Worm (Caenorhabditis elegans): ENCODE measurements around the gene dsc-4.
A peak's percentile ranks its signal among the peaks of the same experiment; 100 is the strongest.

dsc-4 gene

DNA sequence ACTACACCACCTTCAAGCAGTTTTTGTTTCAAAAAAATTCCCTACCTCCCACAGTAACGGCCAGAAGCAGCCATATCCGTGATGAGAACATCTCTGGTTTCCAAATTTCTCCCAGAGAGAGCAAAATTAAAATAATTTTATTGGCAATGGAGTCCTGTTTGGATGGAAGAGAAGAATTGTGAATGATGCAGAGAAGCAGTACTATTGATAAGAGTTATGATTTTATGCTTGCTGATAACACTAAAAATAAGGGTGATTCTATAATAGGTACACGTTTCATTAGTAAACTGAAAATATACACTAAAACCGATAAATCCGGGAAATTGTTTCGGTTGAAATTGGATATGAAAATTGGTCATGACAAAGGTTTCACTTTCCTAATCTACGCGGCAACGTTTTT, at the start of gene dsc-4:
TSS of gene dsc-4 (minus strand) at position 165 of the 400 bp plus-strand sequence.
- TF ChIP-seq elt-2 (tag; optimal IDR thresholded peaks at IDR 0.05) (peak; percentile 52), fax-1 (tag; optimal IDR thresholded peaks at IDR 0.05) (no peak)

DNA sequence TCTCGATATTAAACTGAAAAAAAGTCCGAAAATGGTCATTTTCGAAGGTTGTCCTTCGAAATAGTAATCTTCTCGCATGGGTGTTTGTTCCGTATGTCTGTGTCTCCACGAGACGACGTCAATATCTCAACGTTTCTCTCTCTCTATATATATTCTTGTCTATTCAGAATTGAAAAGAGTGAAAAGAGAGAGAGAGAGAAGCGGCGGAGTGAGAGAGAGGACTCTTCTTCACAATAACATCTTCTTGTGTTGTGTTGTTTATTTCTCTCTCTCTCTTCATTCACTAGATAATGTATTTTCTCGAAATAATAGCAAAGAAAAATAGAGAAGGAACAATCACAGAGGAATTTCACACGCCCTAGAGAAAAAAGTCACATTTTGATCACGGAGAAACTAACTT, 46.1 kb upstream of the dsc-4 start:
- TF ChIP-seq ceh-6 (GFP tag; optimal IDR thresholded peaks at IDR 0.05) (no peak), ceh-18 (tag; optimal IDR thresholded peaks at IDR 0.05) (peak; percentile 6), syd-9 (tag; optimal IDR thresholded peaks at IDR 0.05) (no peak), unc-42 (tag; optimal IDR thresholded peaks at IDR 0.05) (peak; percentile 53), unc-55 (GFP tag; optimal IDR thresholded peaks at IDR 0.05) (peak; percentile 73), nfya-1 (tag; optimal IDR thresholded peaks at IDR 0.05) (peak; percentile 27), pat-9 (tag; optimal IDR thresholded peaks at IDR 0.05) (no peak), sdc-2 (tag; optimal IDR thresholded peaks at IDR 0.05) (no peak), ceh-31 (tag; optimal IDR thresholded peaks at IDR 0.05) (peak; percentile 60), tbx-2 (tag; optimal IDR thresholded peaks at IDR 0.05) (peak; percentile 18), ref-2 (tag; optimal IDR thresholded peaks at IDR 0.05) (no peak)

DNA sequence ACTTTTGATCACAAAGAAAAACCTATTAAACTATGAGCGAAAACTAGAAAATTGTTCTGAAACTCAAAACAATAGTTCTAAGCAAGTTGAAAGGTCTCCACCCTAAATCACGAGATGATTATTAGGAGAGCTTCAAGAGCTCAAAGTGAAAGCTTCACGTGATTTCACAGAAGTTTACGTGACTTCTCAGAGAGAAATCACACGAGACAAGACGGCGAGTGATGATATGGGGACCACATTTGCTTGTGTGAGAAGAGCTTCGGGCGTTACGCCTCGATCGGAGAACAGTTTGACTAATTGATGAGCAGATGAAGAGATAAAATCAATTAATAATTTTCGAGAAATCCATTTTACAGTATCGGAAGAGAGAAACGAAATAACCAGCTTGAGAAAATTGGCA, 44.6 kb upstream of the dsc-4 start:
- TF ChIP-seq lin-11 (tag; optimal IDR thresholded peaks at IDR 0.05) (no peak), ceh-18 (tag; optimal IDR thresholded peaks at IDR 0.05) (peak; percentile 16), tbx-7 (tag; optimal IDR thresholded peaks at IDR 0.05) (no peak), hlh-30 (tag; optimal IDR thresholded peaks at IDR 0.05; ENCODE audit: insufficient read depth) (peak; percentile 28), unc-55 (GFP tag; optimal IDR thresholded peaks at IDR 0.05) (peak; percentile 11), sox-2 (GFP tag; IDR thresholded peaks at IDR 0.05) (no peak)

DNA sequence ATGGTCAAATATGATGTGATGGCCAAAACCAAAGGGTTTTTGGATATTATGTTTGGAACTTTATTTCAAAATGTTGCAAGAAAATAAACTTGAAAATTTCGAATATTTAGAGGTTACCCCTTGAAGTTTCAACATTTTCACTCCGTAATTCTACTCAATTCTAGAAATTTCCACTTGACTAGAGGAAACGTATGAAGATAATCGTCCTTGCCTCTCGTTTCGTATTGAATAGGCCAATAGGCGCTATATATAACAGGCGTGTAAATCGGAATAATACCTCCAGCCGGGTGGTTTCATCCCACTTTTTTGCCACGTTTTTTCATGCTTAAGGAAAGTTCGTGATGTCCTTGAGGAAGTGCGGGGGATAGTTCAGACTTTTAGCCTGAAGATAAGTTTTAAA, 22.9 kb upstream of the dsc-4 start:
- TF ChIP-seq C38D4.7 (GFP tag; optimal IDR thresholded peaks at IDR 0.05) = no peak
- no peak for TF ChIP-seq nhr-11 (tag; optimal IDR thresholded peaks at IDR 0.05)
- no peak for TF ChIP-seq ceh-14 (tag; optimal IDR thresholded peaks at IDR 0.05)
- no peak for TF ChIP-seq elt-4 (tag; optimal IDR thresholded peaks at IDR 0.05)

DNA sequence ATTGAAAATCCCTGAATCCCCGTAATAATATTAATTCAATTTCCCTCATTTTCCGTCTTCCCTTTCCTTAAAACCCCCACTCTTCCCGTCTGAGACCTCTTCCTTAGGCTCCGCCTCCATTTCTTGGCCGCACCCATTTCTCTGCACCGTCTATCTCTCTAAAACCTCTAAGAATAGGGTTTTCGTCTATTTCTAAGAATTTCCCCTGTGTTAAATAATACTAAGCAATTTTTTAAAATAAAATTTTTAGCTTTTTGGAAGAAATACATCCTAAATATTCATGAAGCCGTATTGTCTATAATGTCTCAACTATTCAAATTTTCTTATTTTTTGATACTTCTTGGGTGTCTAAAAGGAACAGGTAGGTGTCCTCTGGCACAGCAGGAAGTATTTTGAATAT, 19.2 kb upstream of the dsc-4 start, which contains the start of gene cdh-8:
TSS of gene cdh-8 (plus strand) at position 301 of the 400 bp plus-strand sequence.
- peak; percentile 18 for TF ChIP-seq unc-42 (tag; optimal IDR thresholded peaks at IDR 0.05)
- no peak for TF ChIP-seq unc-55 (GFP tag; optimal IDR thresholded peaks at IDR 0.05)
- TF ChIP-seq ceh-48 (tag; optimal IDR thresholded peaks at IDR 0.05) = no peak
- no peak for TF ChIP-seq ceh-14 (tag; optimal IDR thresholded peaks at IDR 0.05)

DNA sequence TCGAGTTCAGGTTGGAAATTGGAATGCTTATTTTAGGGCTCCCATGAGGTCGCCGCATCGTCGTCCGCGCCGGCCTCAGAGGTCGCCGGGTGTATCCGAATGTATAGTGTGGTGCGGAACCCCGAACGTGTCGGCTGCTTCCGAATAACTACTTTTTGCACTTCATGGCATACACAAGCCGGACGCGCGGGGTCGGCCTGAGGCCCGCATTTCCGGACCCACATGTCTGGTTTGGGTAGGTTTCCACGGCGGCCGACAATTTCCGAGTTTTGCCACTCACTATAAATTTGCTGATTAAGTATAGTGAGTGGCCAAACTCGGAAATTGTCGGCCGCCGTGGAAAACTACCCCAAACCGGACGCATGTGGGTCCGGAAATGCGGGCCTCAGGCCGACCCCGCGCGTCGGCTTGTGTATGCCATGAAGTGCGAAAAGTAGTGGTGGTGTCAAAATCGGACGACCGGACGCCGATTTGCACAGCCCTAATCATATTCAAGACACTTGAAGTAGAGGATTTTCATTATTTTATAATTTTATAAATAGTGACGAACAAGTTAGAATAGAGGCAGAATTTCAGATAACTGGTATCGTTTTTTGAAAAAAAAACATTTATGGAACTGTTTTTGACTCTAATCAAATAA, 18.0 kb upstream of the dsc-4 start:
- TF ChIP-seq nfya-1 (tag; optimal IDR thresholded peaks at IDR 0.05) (no peak), pha-2 (tag; optimal IDR thresholded peaks at IDR 0.05) (no peak), pqm-1 (tag; optimal IDR thresholded peaks at IDR 0.05) (no peak), elt-4 (tag; optimal IDR thresholded peaks at IDR 0.05) (no peak), pat-9 (tag; optimal IDR thresholded peaks at IDR 0.05) (no peak), zip-5 (tag; optimal IDR thresholded peaks at IDR 0.05) (no peak), unc-3 (GFP tag; conservative IDR thresholded peaks at IDR 0.05) (no peak), unc-3 (tag; optimal IDR thresholded peaks at IDR 0.05) (no peak), lin-11 (tag; optimal IDR thresholded peaks at IDR 0.05) (no peak), C38D4.7 (GFP tag; optimal IDR thresholded peaks at IDR 0.05) (no peak)

DNA sequence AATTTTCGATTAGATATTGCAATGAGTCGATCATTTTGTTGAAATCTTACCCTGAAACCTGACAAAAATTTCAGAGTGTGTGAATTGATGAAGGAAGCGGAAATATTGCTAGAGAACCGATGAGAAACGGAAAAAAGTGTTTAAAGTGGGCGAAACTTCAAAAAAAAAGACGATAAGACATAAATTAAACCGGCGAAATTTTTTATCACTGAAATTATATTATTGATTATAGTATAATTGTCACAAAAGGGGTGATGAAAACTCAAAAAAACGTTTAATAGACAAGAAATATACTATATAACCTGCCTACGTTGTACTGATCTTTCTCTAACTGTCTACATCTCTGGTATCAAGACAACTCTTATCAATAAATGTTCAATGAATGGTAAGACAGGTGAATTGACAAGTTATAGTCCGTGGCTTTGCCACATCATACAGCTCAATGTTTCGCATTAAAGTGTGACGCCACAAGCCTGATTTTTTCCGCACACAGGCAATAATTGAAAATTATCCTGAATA, 16.8 kb upstream of the dsc-4 start, which contains the start of gene pxmp-4:
TSS of gene pxmp-4 (minus strand) at position 51 of the 519 bp plus-strand sequence.
- no peak for TF ChIP-seq hlh-6 (tag; optimal IDR thresholded peaks at IDR 0.05)
- no peak for TF ChIP-seq mec-3 (tag; optimal IDR thresholded peaks at IDR 0.05; ENCODE audit: borderline replicate concordance)
- no peak for TF ChIP-seq T23F11.4 (GFP tag; optimal IDR thresholded peaks at IDR 0.05)
- TF ChIP-seq fax-1 (tag; optimal IDR thresholded peaks at IDR 0.05) = no peak

All from whole organism, late embryonic.